Fruit fly (Drosophila melanogaster) whole organism, embryonic: ENCODE data around the gene CG13028.

Experiments
- CG11085 ChIP-seq: fragments of 200-800 bp; sonication (Bioruptor generic); IDR thresholded peaks from 2 replicates; pipeline ENCODE4 v1.3.6; 2022; ENCODE audit warnings: missing biosample characterization, missing genetic modification characterization
- CG12104 ChIP-seq: fragments of 200-800 bp; sonication (Bioruptor generic); optimal IDR thresholded peaks from 3 replicates; lab custom pipeline; 2016; ENCODE audit warnings: missing biosample characterization, missing genetic modification characterization
- CG12155 ChIP-seq: fragments of 200-800 bp; sonication (Bioruptor generic); optimal IDR thresholded peaks from 3 replicates; lab custom pipeline; 2016; ENCODE audit warnings: missing biosample characterization, missing genetic modification characterization
- CG15479 ChIP-seq: fragments of 200-800 bp; sonication (Bioruptor generic); optimal IDR thresholded peaks from 3 replicates; lab custom pipeline; 2019; ENCODE audit warnings: missing biosample characterization, mild to moderate bottlenecking, missing genetic modification characterization, moderate library complexity
- CG18262 ChIP-seq: fragments of 200-800 bp; optimal IDR thresholded peaks from 3 replicates; lab custom pipeline; 2019; ENCODE audit warnings: missing biosample characterization, mild to moderate bottlenecking, missing genetic modification characterization, moderate library complexity
- CG30020 ChIP-seq: fragments of 200-800 bp; optimal IDR thresholded peaks from 2 replicates; lab custom pipeline; 2019; ENCODE audit warnings: missing biosample characterization, mild to moderate bottlenecking, missing genetic modification characterization, moderate library complexity
- CG3407 ChIP-seq: fragments of 200-800 bp; sonication (Bioruptor generic); optimal IDR thresholded peaks from 2 replicates; lab custom pipeline; 2018; ENCODE audit warnings: missing biosample characterization, mild to moderate bottlenecking, missing genetic modification characterization
- CG4854 ChIP-seq: fragments of 200-800 bp; sonication (Bioruptor generic); optimal IDR thresholded peaks from 2 replicates; lab custom pipeline; 2016; ENCODE audit warnings: missing biosample characterization, missing genetic modification characterization, inconsistent platforms
- CG6654 ChIP-seq: fragments of 200-800 bp; sonication (Bioruptor generic); optimal IDR thresholded peaks from 2 replicates; lab custom pipeline; 2017; ENCODE audit warnings: missing biosample characterization, mild to moderate bottlenecking, missing genetic modification characterization
- CG6683 ChIP-seq: fragments of 200-800 bp; sonication (Bioruptor generic); optimal IDR thresholded peaks from 2 replicates; lab custom pipeline; 2017; ENCODE audit warnings: missing biosample characterization, mild to moderate bottlenecking, missing genetic modification characterization, missing genetic modification reagents
- CG7372 ChIP-seq: fragments of 200-800 bp; sonication (Bioruptor generic); IDR thresholded peaks from 2 replicates; pipeline ENCODE4 v1.3.6; 2022; ENCODE audit warnings: missing biosample characterization, missing genetic modification characterization
- CG8089 ChIP-seq: fragments of 200-800 bp; sonication (Bioruptor generic); optimal IDR thresholded peaks from 3 replicates; lab custom pipeline; 2016; ENCODE audit warnings: missing biosample characterization, missing genetic modification characterization
- Dfd ChIP-seq, 2 experiments: fragments of >200 bp; optimal IDR thresholded peaks; 2 replicates each; lab custom pipeline; 2017; ENCODE audit warnings: missing biosample characterization in 2 of 2, missing genetic modification characterization in 2 of 2
- Dll ChIP-seq: fragments of 200-800 bp; sonication (Bioruptor generic); IDR thresholded peaks from 4 replicates; pipeline ENCODE4 v1.3.6; 2022; ENCODE audit warnings: missing biosample characterization, missing genetic modification characterization; ENCODE audit not compliant: partially characterized antibody
- Drgx ChIP-seq: fragments of 200-800 bp; sonication (Bioruptor generic); IDR thresholded peaks from 2 replicates; pipeline ENCODE4 v1.3.6; 2022; ENCODE audit warnings: missing biosample characterization, missing genetic modification characterization
- Ets97D ChIP-seq: fragments of 200-800 bp; sonication (Bioruptor generic); optimal IDR thresholded peaks from 3 replicates; lab custom pipeline; 2016; ENCODE audit warnings: missing biosample characterization, missing genetic modification characterization
- Fer1 ChIP-seq: fragments of 200-800 bp; sonication (Bioruptor generic); optimal IDR thresholded peaks from 2 replicates; lab custom pipeline; 2017; ENCODE audit warnings: missing biosample characterization, mild to moderate bottlenecking, missing genetic modification characterization
- HmgZ ChIP-seq: fragments of 200-800 bp; sonication (Bioruptor generic); optimal IDR thresholded peaks from 2 replicates; lab custom pipeline; 2018; ENCODE audit warnings: missing biosample characterization, mild to moderate bottlenecking, missing genetic modification characterization
- Hmx ChIP-seq: fragments of 200-800 bp; sonication (Bioruptor generic); optimal IDR thresholded peaks from 2 replicates; lab custom pipeline; 2016; ENCODE audit warnings: missing biosample characterization, missing genetic modification characterization
- Mad ChIP-seq: fragments of 200-800 bp; sonication (Bioruptor generic); optimal IDR thresholded peaks from 2 replicates; lab custom pipeline; 2016; ENCODE audit warnings: missing biosample characterization, missing genetic modification characterization
- Med ChIP-seq: fragments of 200-800 bp; sonication (Bioruptor generic); peaks from one replicate; lab custom pipeline; 2016; ENCODE audit warnings: missing biosample characterization, missing genetic modification characterization, mild to moderate bottlenecking, inconsistent platforms, moderate library complexity
- Nf-YC ChIP-seq: fragments of 200-800 bp; optimal IDR thresholded peaks from 3 replicates; lab custom pipeline; 2019; ENCODE audit warnings: missing biosample characterization, mild to moderate bottlenecking, missing genetic modification characterization, moderate library complexity
- Oaz ChIP-seq: fragments of 200-800 bp; sonication (Bioruptor generic); IDR thresholded peaks from 2 replicates; pipeline ENCODE4 v1.3.6; 2022; ENCODE audit warnings: missing biosample characterization, missing genetic modification characterization
- Pdp1 ChIP-seq, 2 experiments: fragments of 200-800 bp; sonication (Bioruptor generic); optimal IDR thresholded peaks; 3 replicates each; lab custom pipeline; 2016; ENCODE audit warnings: missing biosample characterization in 2 of 2, missing genetic modification characterization in 2 of 2, mild to moderate bottlenecking in 1 of 2, moderate library complexity in 1 of 2
- Sry-δ ChIP-seq: fragments of 200-800 bp; sonication (Bioruptor generic); optimal IDR thresholded peaks from 2 replicates; lab custom pipeline; 2016; ENCODE audit warnings: missing biosample characterization, missing genetic modification characterization
- bcd ChIP-seq: fragments of 200-800 bp; sonication (Bioruptor generic); optimal IDR thresholded peaks from 2 replicates; lab custom pipeline; 2017; ENCODE audit warnings: missing biosample characterization, mild to moderate bottlenecking, missing genetic modification characterization
- btn ChIP-seq: fragments of 200-800 bp; sonication (Bioruptor generic); optimal IDR thresholded peaks from 2 replicates; lab custom pipeline; 2016; ENCODE audit warnings: missing biosample characterization, missing genetic modification characterization
- chinmo ChIP-seq: fragments of 200-800 bp; sonication (Bioruptor generic); IDR thresholded peaks from 4 replicates; pipeline ENCODE4 v1.3.6; 2022; ENCODE audit warnings: missing biosample characterization, missing genetic modification characterization; ENCODE audit not compliant: partially characterized antibody
- cwo ChIP-seq: fragments of 200-800 bp; sonication (Bioruptor generic); optimal IDR thresholded peaks from 3 replicates; lab custom pipeline; 2017; ENCODE audit warnings: missing biosample characterization, missing genetic modification characterization, mild to moderate bottlenecking, moderate library complexity, missing genetic modification reagents
- dimm ChIP-seq: fragments of 200-800 bp; sonication (Bioruptor generic); IDR thresholded peaks from 2 replicates; pipeline ENCODE4 v1.3.6; 2022; ENCODE audit warnings: missing biosample characterization, missing genetic modification characterization
- dm ChIP-seq: fragments of 200-800 bp; sonication (Bioruptor generic); optimal IDR thresholded peaks from 3 replicates; lab custom pipeline; 2016; ENCODE audit warnings: missing biosample characterization, missing genetic modification characterization
- dmrt11E ChIP-seq: fragments of 200-800 bp; sonication (Bioruptor generic); optimal IDR thresholded peaks from 3 replicates; lab custom pipeline; 2018; ENCODE audit warnings: missing biosample characterization, mild to moderate bottlenecking, missing genetic modification characterization, moderate library complexity
- eve ChIP-seq, 2 experiments: fragments of >200 bp; optimal IDR thresholded peaks; 2 replicates each; lab custom pipeline; 2017; ENCODE audit warnings: missing biosample characterization in 2 of 2, missing genetic modification characterization in 2 of 2
- exex ChIP-seq: fragments of 200-800 bp; sonication (Bioruptor generic); optimal IDR thresholded peaks from 4 replicates; lab custom pipeline; 2018; ENCODE audit warnings: missing biosample characterization, mild to moderate bottlenecking, missing genetic modification characterization, moderate library complexity
- fd3F ChIP-seq: fragments of 200-800 bp; sonication (Bioruptor generic); optimal IDR thresholded peaks from 2 replicates; lab custom pipeline; 2018; ENCODE audit warnings: missing biosample characterization, mild to moderate bottlenecking, missing genetic modification characterization, moderate library complexity
- gt ChIP-seq: fragments of 200-800 bp; sonication (Bioruptor generic); IDR thresholded peaks from 2 replicates; pipeline ENCODE4 v1.3.6; 2022; ENCODE audit warnings: missing biosample characterization, missing genetic modification characterization
- ind ChIP-seq: fragments of 200-800 bp; sonication (Bioruptor generic); optimal IDR thresholded peaks from 3 replicates; lab custom pipeline; 2016; ENCODE audit warnings: missing biosample characterization, missing genetic modification characterization
- kah ChIP-seq: fragments of 200-800 bp; sonication (Bioruptor generic); optimal IDR thresholded peaks from 2 replicates; lab custom pipeline; 2018; ENCODE audit warnings: missing biosample characterization, mild to moderate bottlenecking, missing genetic modification characterization
- kni ChIP-seq: fragments of 200-800 bp; sonication (Bioruptor generic); optimal IDR thresholded peaks from 3 replicates; lab custom pipeline; 2017; ENCODE audit warnings: mild to moderate bottlenecking, missing biosample characterization, missing genetic modification reagents, missing genetic modification characterization
- nmo ChIP-seq: fragments of 200-800 bp; sonication (Bioruptor generic); optimal IDR thresholded peaks from 2 replicates; lab custom pipeline; 2018; ENCODE audit warnings: missing biosample characterization, mild to moderate bottlenecking, missing genetic modification characterization, moderate library complexity
- p53 ChIP-seq: fragments of 200-800 bp; sonication (Bioruptor generic); optimal IDR thresholded peaks from 2 replicates; lab custom pipeline; 2016; ENCODE audit warnings: missing biosample characterization, missing genetic modification characterization
- pan ChIP-seq, 4 experiments: fragments of >200 bp in 3 of 4; fragments of 200-800 bp in 1 of 4; sonication (Bioruptor generic) in 1 of 4; optimal IDR thresholded peaks in 3 of 4; IDR thresholded peaks in 1 of 4; 2 replicates each; pipeline versions ENCODE4 v1.3.6 to Lab custom; 2017 to 2022; ENCODE audit warnings: missing biosample characterization in 2 of 4, missing genetic modification characterization in 2 of 4, mixed read lengths in 1 of 4
- sens ChIP-seq: fragments of 200-800 bp; sonication (Bioruptor generic); peaks from one replicate; lab custom pipeline; 2016; ENCODE audit warnings: missing biosample characterization, missing genetic modification characterization
- sima ChIP-seq: fragments of 200-800 bp; sonication (Bioruptor generic); optimal IDR thresholded peaks from 2 replicates; lab custom pipeline; 2016; ENCODE audit warnings: missing biosample characterization, missing genetic modification characterization
- stc ChIP-seq: fragments of 200-800 bp; sonication (Bioruptor generic); IDR thresholded peaks from 2 replicates; pipeline ENCODE4 v1.3.6; 2022; ENCODE audit warnings: missing biosample characterization, missing genetic modification characterization
- tgo ChIP-seq: fragments of 200-800 bp; sonication (Bioruptor generic); IDR thresholded peaks from 3 replicates; pipeline ENCODE4 v1.3.6; 2022; ENCODE audit warnings: missing biosample characterization, missing genetic modification characterization
- tx ChIP-seq: fragments of 200-800 bp; sonication (Bioruptor generic); optimal IDR thresholded peaks from 2 replicates; lab custom pipeline; 2016; ENCODE audit warnings: missing biosample characterization, missing genetic modification characterization
- usp ChIP-seq: fragments of >200 bp; optimal IDR thresholded peaks from 2 replicates; lab custom pipeline; 2017; ENCODE audit warnings: missing biosample characterization, missing genetic modification characterization
- zf30C ChIP-seq: fragments of 200-800 bp; sonication (Bioruptor generic); optimal IDR thresholded peaks from 3 replicates; lab custom pipeline; 2018; ENCODE audit warnings: missing biosample characterization, mild to moderate bottlenecking, missing genetic modification characterization

The CG13028 gene

dm6 chr3L:16957534-16958396 lies 34.7 kb downstream of the CG13028 start, which contains the start of gene Cpr73D (continued):
- TF ChIP-seq sima: no peak
- no peak for TF ChIP-seq pan (optimal IDR thresholded peaks at IDR 0.05; lab: Kevin White, UChicago)
- peak in 1 of 2 experiments; percentile 7 for TF ChIP-seq pan (GFP tag; optimal IDR thresholded peaks at IDR 0.05 in 1 of 2, IDR thresholded peaks at IDR 0.05 in 1 of 2)
- no peak for TF ChIP-seq usp (GFP tag; lab: Kevin White, UChicago)
- TF ChIP-seq gt (GFP tag; lab: Robert Waterston, UW): no peak
- no peak for TF ChIP-seq ind
- TF ChIP-seq CG15479 (GFP tag; lab: Kevin White, UChicago): no peak
- TF ChIP-seq stc: no peak
- TF ChIP-seq Ets97D (GFP tag; lab: Kevin White, UChicago): no peak
- no peak for TF ChIP-seq fd3F
- TF ChIP-seq kni (GFP tag; lab: Kevin White, UChicago): no peak
- TF ChIP-seq nmo (GFP tag; lab: Kevin White, UChicago): no peak
- TF ChIP-seq CG6654: no peak
- no peak for TF ChIP-seq Fer1 (GFP tag; lab: Kevin White, UChicago)
- TF ChIP-seq btn (GFP tag; lab: Kevin White, UChicago): no peak
- TF ChIP-seq CG4854: no peak
- TF ChIP-seq zf30C (GFP tag; lab: Kevin White, UChicago): no peak
- peak; percentile 70 for TF ChIP-seq sens (GFP tag; lab: Kevin White, UChicago)
- no peak for TF ChIP-seq CG12104 (GFP tag; lab: Kevin White, UChicago)
- TF ChIP-seq chinmo (GFP tag; lab: Robert Waterston, UW): 0 out of 4 replicates have a peak, but pooled peaks have one; percentile 1
- no peak for TF ChIP-seq Dll
- TF ChIP-seq cwo (GFP tag; lab: Kevin White, UChicago): no peak
- no peak for TF ChIP-seq CG12155 (GFP tag; lab: Kevin White, UChicago)
- TF ChIP-seq dmrt11E (tag; lab: Kevin White, UChicago): no peak
- TF ChIP-seq Hmx (GFP tag; lab: Kevin White, UChicago): no peak
- peak in 1 of 2 experiments; percentile 70 for TF ChIP-seq eve (GFP tag; optimal IDR thresholded peaks at IDR 0.05; lab: Kevin White, UChicago)
- no peak for TF ChIP-seq Nf-YC (tag; lab: Kevin White, UChicago)
- TF ChIP-seq kah (GFP tag; lab: Kevin White, UChicago): no peak
- TF ChIP-seq HmgZ: no peak
- TF ChIP-seq CG6683 (GFP tag; lab: Kevin White, UChicago): no peak
- peak; percentile 68 for TF ChIP-seq exex (tag; lab: Kevin White, UChicago)
- TF ChIP-seq CG18262 (tag; lab: Kevin White, UChicago): no peak
- TF ChIP-seq CG11085 (GFP tag; lab: Robert Waterston, UW): no peak
- no peak for TF ChIP-seq Drgx (GFP tag; lab: Robert Waterston, UW)
- TF ChIP-seq tgo (GFP tag; lab: Robert Waterston, UW): no peak
- TF ChIP-seq Med: peak; percentile 69
- no peak for TF ChIP-seq Mad (GFP tag; lab: Kevin White, UChicago)
- no peak for TF ChIP-seq Sry-δ (GFP tag; lab: Kevin White, UChicago)
- TF ChIP-seq CG3407 (GFP tag; lab: Kevin White, UChicago): no peak
- TF ChIP-seq dimm (GFP tag; lab: Robert Waterston, UW): no peak
- TF ChIP-seq Oaz (GFP tag; lab: Robert Waterston, UW): no peak
- no peak for TF ChIP-seq p53 (GFP tag; lab: Kevin White, UChicago)
- no peak for TF ChIP-seq tx (GFP tag; lab: Kevin White, UChicago)
- TF ChIP-seq CG7372 (GFP tag; lab: Robert Waterston, UW): no peak
- no peak for TF ChIP-seq CG8089 (GFP tag; lab: Kevin White, UChicago)
- TF ChIP-seq bcd (GFP tag; lab: Kevin White, UChicago): no peak
- TF ChIP-seq CG30020 (tag; lab: Kevin White, UChicago): no peak
- TF ChIP-seq Pdp1 (GFP tag; optimal IDR thresholded peaks at IDR 0.05; lab: Kevin White, UChicago): peak in 1 of 2 experiments; percentile 91
- no peak for TF ChIP-seq Dfd (GFP tag; optimal IDR thresholded peaks at IDR 0.05; lab: Kevin White, UChicago)
- TF ChIP-seq dm (GFP tag; lab: Kevin White, UChicago): no peak
